Worm (Caenorhabditis elegans): ENCODE results near the gene ctsa-4.1.

The ctsa-4.1 gene

DNA sequence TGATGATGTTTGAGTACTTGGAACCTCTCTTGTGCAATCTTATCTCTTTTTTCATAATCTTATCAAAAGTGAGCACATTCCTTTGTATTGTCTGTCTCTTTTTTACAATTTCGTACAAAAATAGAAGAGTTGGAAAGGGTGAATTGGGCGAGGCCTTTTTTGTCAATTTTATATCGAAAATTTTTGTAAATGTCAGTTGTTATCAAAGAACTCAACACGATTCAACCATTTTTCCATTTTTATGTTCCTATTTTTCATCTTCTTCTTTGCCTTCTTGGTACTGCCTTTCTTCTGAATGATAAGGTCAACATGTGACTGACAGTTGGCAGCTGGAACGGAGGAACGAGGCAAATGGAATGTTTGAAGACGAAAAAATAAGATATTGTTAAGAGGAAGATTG, 47.0 kb downstream of the ctsa-4.1 start:
- TF ChIP-seq elt-2 (tag; optimal IDR thresholded peaks at IDR 0.05) (peak; percentile 89), lin-35 (GFP tag; optimal IDR thresholded peaks at IDR 0.05) (peak in 1 of 2 experiments; percentile 22), aly-2 (tag; optimal IDR thresholded peaks at IDR 0.05) (no peak), pax-3 (tag; optimal IDR thresholded peaks at IDR 0.05) (peak; percentile 28), lin-14 (GFP tag; optimal IDR thresholded peaks at IDR 0.05) (peak; percentile 43), pag-3 (tag; optimal IDR thresholded peaks at IDR 0.05; ENCODE audit: borderline replicate concordance, insufficient read depth) (no peak), lin-15B (tag; optimal IDR thresholded peaks at IDR 0.05) (no peak), blmp-1 (tag; optimal IDR thresholded peaks at IDR 0.05) (no peak), Y116A8C.19 (tag; optimal IDR thresholded peaks at IDR 0.05; ENCODE audit: borderline replicate concordance) (no peak), unc-98 (GFP tag; IDR thresholded peaks at IDR 0.05) (no peak), elt-3 (tag; optimal IDR thresholded peaks at IDR 0.05) (peak in 1 of 6 experiments; percentile 61)

- TF ChIP-seq sox-4 (tag; optimal IDR thresholded peaks at IDR 0.05) (no peak), aha-1 (tag; optimal IDR thresholded peaks at IDR 0.05) (no peak), aly-2 (tag; optimal IDR thresholded peaks at IDR 0.05) (no peak), ces-1 (GFP tag; optimal IDR thresholded peaks at IDR 0.05) (no peak), unc-30 (tag; optimal IDR thresholded peaks at IDR 0.05) (no peak), lin-15B (tag; optimal IDR thresholded peaks at IDR 0.05) (no peak), pax-3 (tag; optimal IDR thresholded peaks at IDR 0.05) (no peak), unc-130 (tag; optimal IDR thresholded peaks at IDR 0.05) (no peak), unc-86 (tag; optimal IDR thresholded peaks at IDR 0.05) (no peak)
Measured at ce11 chrII:6417999-6418398, 51.2 kb downstream of the ctsa-4.1 start.
